Worm (Caenorhabditis elegans) whole organism, L4/young adult: ENCODE results near the gene tbc-13.

ENCODE experiments used
- W03F9.2 ChIP-seq: fragments of 150-350 bp; optimal IDR thresholded peaks from 2 replicates; lab custom pipeline; 2014; ENCODE audit warnings: missing biosample characterization, missing genetic modification characterization
- dao-5 ChIP-seq: sonication (generic microtip); optimal IDR thresholded peaks from 2 replicates; lab custom pipeline; 2016; ENCODE audit warnings: missing genotype, missing genetic modification characterization, moderate library complexity, missing compliant biosample characterization

- TF ChIP-seq dao-5 (tag; lab: Kevin White, UChicago), result no peak
- TF ChIP-seq W03F9.2, result no peak
Measured at ce11 chrX:12510148-12510785, 25.4 kb downstream of the tbc-13 start.
